Worm (Caenorhabditis elegans) whole organism, L4 larva: ENCODE results near the gene rrsr-1.

Experiments used
- F26F4.8 ChIP-seq: fragments of 200-800 bp; sonication (Bioruptor generic); conservative IDR thresholded peaks from 2 replicates; pipeline ENCODE4 v1.3.6; 2022; ENCODE audit warnings: missing genetic modification characterization, missing compliant biosample characterization
- F37D6.2 ChIP-seq: sonication (generic microtip); optimal IDR thresholded peaks from 2 replicates; lab custom pipeline; 2016; ENCODE audit warnings: mild to moderate bottlenecking, missing genetic modification characterization, missing compliant biosample characterization
- Y75B8A.6 ChIP-seq: fragments of 200-800 bp; sonication (Bioruptor generic); IDR thresholded peaks from 2 replicates; pipeline ENCODE4 v1.3.6; 2022; ENCODE audit warnings: missing genetic modification reagents, missing genetic modification characterization, missing compliant biosample characterization
- aha-1 ChIP-seq: fragments of 150-350 bp; peaks from one replicate; lab custom pipeline; 2014; ENCODE audit warnings: missing biosample characterization, missing genetic modification characterization
- ama-1 ChIP-seq: fragments of 150-350 bp; optimal IDR thresholded peaks from 2 replicates; lab custom pipeline; 2014; ENCODE audit warnings: inconsistent platforms, mixed read lengths
- ceh-20 ChIP-seq: fragments of 200-800 bp; sonication (Bioruptor generic); IDR thresholded peaks from 2 replicates; pipeline ENCODE4 v1.3.6; 2022; ENCODE audit warnings: missing genetic modification reagents, missing genetic modification characterization, missing compliant biosample characterization
- ceh-44 ChIP-seq: fragments of 200-800 bp; sonication (Bioruptor generic); IDR thresholded peaks from 2 replicates; pipeline ENCODE4 v1.3.6; 2022; ENCODE audit warnings: missing genetic modification reagents, missing genetic modification characterization, missing compliant biosample characterization
- ceh-82 ChIP-seq: sonication (generic microtip); optimal IDR thresholded peaks from 2 replicates; lab custom pipeline; 2017; ENCODE audit warnings: missing biosample characterization, missing genetic modification characterization
- ces-1 ChIP-seq: fragments of 150-350 bp; sonication (generic microtip); optimal IDR thresholded peaks from 4 replicates; lab custom pipeline; 2014; ENCODE audit warnings: missing biosample characterization, missing genetic modification reagents, missing genetic modification characterization
- cey-2 ChIP-seq: sonication (generic microtip); optimal IDR thresholded peaks from 3 replicates; lab custom pipeline; 2017; ENCODE audit warnings: missing genetic modification characterization, mild to moderate bottlenecking, missing compliant biosample characterization, antibody characterized with exemption, borderline replicate concordance; ENCODE audit not compliant: insufficient read depth
- daf-16 ChIP-seq, 3 experiments: sonication (generic microtip); optimal IDR thresholded peaks; 2 replicates each; lab custom pipeline; 2016 to 2017; ENCODE audit warnings: missing genetic modification characterization in 3 of 3, missing genetic modification reagents in 3 of 3, mild to moderate bottlenecking in 2 of 3, missing compliant biosample characterization in 2 of 3, missing biosample characterization in 1 of 3, moderate library complexity in 1 of 3
- daf-8 ChIP-seq: fragments of 200-800 bp; sonication (Bioruptor generic); IDR thresholded peaks from 2 replicates; pipeline ENCODE4 v1.3.6; 2022; ENCODE audit warnings: missing genetic modification characterization, missing compliant biosample characterization
- dmd-8 ChIP-seq: fragments of 200-800 bp; sonication (Bioruptor generic); IDR thresholded peaks from 2 replicates; pipeline ENCODE4 v1.3.6; 2022; ENCODE audit warnings: missing genetic modification characterization, missing compliant biosample characterization
- dmd-9 ChIP-seq: fragments of 200-800 bp; sonication (Bioruptor generic); IDR thresholded peaks from 2 replicates; pipeline ENCODE4 v1.3.6; 2022; ENCODE audit warnings: missing genetic modification reagents, missing genetic modification characterization, missing compliant biosample characterization
- hif-1 ChIP-seq, 2 experiments: sonication (generic microtip); optimal IDR thresholded peaks; 2 replicates each; lab custom pipeline; 2016 to 2017; ENCODE audit warnings: missing compliant biosample characterization in 2 of 2, missing genetic modification characterization in 2 of 2, missing genetic modification reagents in 2 of 2, missing genotype in 2 of 2, mild to moderate bottlenecking in 1 of 2
- hlh-11 ChIP-seq: fragments of 200-800 bp; sonication (Bioruptor generic); optimal IDR thresholded peaks from 2 replicates; lab custom pipeline; 2018; ENCODE audit warnings: mild to moderate bottlenecking, missing genetic modification characterization, missing compliant biosample characterization
- hlh-30 ChIP-seq: sonication (generic microtip); optimal IDR thresholded peaks from 2 replicates; lab custom pipeline; 2017; ENCODE audit warnings: antibody characterized with exemption, mild to moderate bottlenecking, missing genetic modification characterization, missing compliant biosample characterization; ENCODE audit not compliant: insufficient read depth
- jun-1 ChIP-seq: fragments of 150-350 bp; optimal IDR thresholded peaks from 2 replicates; lab custom pipeline; 2014; ENCODE audit warnings: missing biosample characterization, missing genetic modification reagents, missing genetic modification characterization
- lin-38 ChIP-seq: fragments of 200-800 bp; sonication (Bioruptor generic); IDR thresholded peaks from 2 replicates; pipeline ENCODE4 v1.3.6; 2022; ENCODE audit warnings: missing genetic modification reagents, missing genetic modification characterization, missing compliant biosample characterization
- lin-39 ChIP-seq: fragments of 150-350 bp; optimal IDR thresholded peaks from 2 replicates; lab custom pipeline; 2014; ENCODE audit warnings: missing biosample characterization, missing genetic modification reagents, missing genetic modification characterization
- lsy-2 ChIP-seq, 2 experiments: fragments of 150-350 bp in 1 of 2; sonication (generic microtip) in 1 of 2; optimal IDR thresholded peaks; 2 replicates each; lab custom pipeline; 2014 to 2017; ENCODE audit warnings: missing biosample characterization in 2 of 2, missing genetic modification characterization in 2 of 2
- nhr-10 ChIP-seq: fragments of 150-350 bp; optimal IDR thresholded peaks from 2 replicates; lab custom pipeline; 2014; ENCODE audit warnings: missing biosample characterization, missing genetic modification characterization
- nhr-25 ChIP-seq: sonication (generic microtip); optimal IDR thresholded peaks from 2 replicates; lab custom pipeline; 2017; ENCODE audit warnings: missing genetic modification characterization, mild to moderate bottlenecking, missing compliant biosample characterization, antibody characterized with exemption, moderate library complexity, borderline replicate concordance; ENCODE audit not compliant: insufficient read depth
- nhr-6 ChIP-seq: fragments of 150-350 bp; optimal IDR thresholded peaks from 2 replicates; lab custom pipeline; 2014; ENCODE audit warnings: missing biosample characterization, missing genetic modification characterization
- nhr-76 ChIP-seq: fragments of 150-350 bp; optimal IDR thresholded peaks from 2 replicates; lab custom pipeline; 2014; ENCODE audit warnings: missing biosample characterization, missing genetic modification characterization
- nhr-77 ChIP-seq: fragments of 150-350 bp; optimal IDR thresholded peaks from 2 replicates; lab custom pipeline; 2014; ENCODE audit warnings: missing biosample characterization, missing genetic modification characterization
- pha-4 ChIP-seq, 2 experiments: fragments of 150-350 bp in 1 of 2; fragments of 200-800 bp in 1 of 2; sonication (Bioruptor generic) in 1 of 2; IDR thresholded peaks in 1 of 2; optimal IDR thresholded peaks in 1 of 2; 2 replicates each; pipeline versions ENCODE4 v1.3.6 to Lab custom; 2014 to 2022; ENCODE audit warnings: missing genetic modification characterization in 2 of 2, missing genetic modification reagents in 2 of 2, missing biosample characterization in 1 of 2, missing compliant biosample characterization in 1 of 2
- rbr-2 ChIP-seq: sonication (generic microtip); optimal IDR thresholded peaks from 2 replicates; lab custom pipeline; 2016; ENCODE audit warnings: missing genotype, missing genetic modification characterization, missing compliant biosample characterization
- sdz-12 ChIP-seq: fragments of 200-800 bp; sonication (Bioruptor generic); optimal IDR thresholded peaks from 2 replicates; lab custom pipeline; 2018; ENCODE audit warnings: mild to moderate bottlenecking, missing genetic modification characterization, missing compliant biosample characterization
- snpc-4 ChIP-seq: fragments of 150-350 bp; optimal IDR thresholded peaks from 2 replicates; lab custom pipeline; 2014; ENCODE audit warnings: missing biosample characterization, missing genetic modification characterization
- unc-130 ChIP-seq: sonication (generic microtip); optimal IDR thresholded peaks from 2 replicates; lab custom pipeline; 2016; ENCODE audit warnings: missing genetic modification reagents, missing genetic modification characterization, missing compliant biosample characterization
- zip-2 ChIP-seq: fragments of 150-350 bp; optimal IDR thresholded peaks from 2 replicates; lab custom pipeline; 2014; ENCODE audit warnings: missing biosample characterization, missing genetic modification characterization
- ztf-11 ChIP-seq: fragments of 150-350 bp; optimal IDR thresholded peaks from 2 replicates; lab custom pipeline; 2014; ENCODE audit warnings: missing biosample characterization, missing genetic modification characterization
- ztf-7 ChIP-seq: fragments of 150-350 bp; optimal IDR thresholded peaks from 2 replicates; lab custom pipeline; 2014; ENCODE audit warnings: missing biosample characterization, missing genetic modification characterization

rrsr-1 gene

ce11 chrV:14411989-14412388, 12.8 kb downstream of the rrsr-1 start (continued):
- no peak for TF ChIP-seq daf-16 (GFP tag; optimal IDR thresholded peaks at IDR 0.05; lab: Kevin White, UChicago)
- TF ChIP-seq daf-16 (tag; optimal IDR thresholded peaks at IDR 0.05; lab: Kevin White, UChicago) = no peak
- no peak for TF ChIP-seq dmd-8 (GFP tag; lab: Robert Waterston, UW)
- TF ChIP-seq ceh-44 (GFP tag; lab: Robert Waterston, UW) = no peak
- TF ChIP-seq lsy-2 (tag; optimal IDR thresholded peaks at IDR 0.05; lab: Kevin White, UChicago) = no peak
- TF ChIP-seq F37D6.2 (tag; lab: Kevin White, UChicago) = no peak

ce11 chrV:14409905-14410304, 14.9 kb downstream of the rrsr-1 start:
- TF ChIP-seq zip-2 (tag; lab: Kevin White, UChicago) = peak; percentile 39
- peak; percentile 21 for TF ChIP-seq ztf-7 (tag; lab: Kevin White, UChicago)
- TF ChIP-seq daf-16 (GFP tag; optimal IDR thresholded peaks at IDR 0.05; lab: Kevin White, UChicago) = no peak
- peak; percentile 86 for TF ChIP-seq daf-16 (tag; optimal IDR thresholded peaks at IDR 0.05; lab: Kevin White, UChicago)
- TF ChIP-seq nhr-25 = no peak

- TF ChIP-seq ama-1 (lab: Kevin White, UChicago) (no peak), hlh-11 (no peak), hlh-30 (tag; lab: Kevin White, UChicago) (no peak), F37D6.2 (tag; lab: Kevin White, UChicago) (no peak), pha-4 (GFP tag; IDR thresholded peaks at IDR 0.05; lab: Robert Waterston, UW) (no peak), pha-4 (tag; optimal IDR thresholded peaks at IDR 0.05; lab: Kevin White, UChicago) (no peak), ceh-20 (no peak), ceh-82 (no peak), dmd-9 (GFP tag; lab: Robert Waterston, UW) (no peak), jun-1 (tag; lab: Kevin White, UChicago) (no peak), F26F4.8 (GFP tag; lab: Robert Waterston, UW) (no peak), nhr-10 (no peak)
These were observed 16.0 kb downstream of the rrsr-1 start, which contains the start of gene gnrr-2 for ce11 chrV:14408774-14409173. gnrr-2 (plus strand) TSS chrV:14409074.

DNA sequence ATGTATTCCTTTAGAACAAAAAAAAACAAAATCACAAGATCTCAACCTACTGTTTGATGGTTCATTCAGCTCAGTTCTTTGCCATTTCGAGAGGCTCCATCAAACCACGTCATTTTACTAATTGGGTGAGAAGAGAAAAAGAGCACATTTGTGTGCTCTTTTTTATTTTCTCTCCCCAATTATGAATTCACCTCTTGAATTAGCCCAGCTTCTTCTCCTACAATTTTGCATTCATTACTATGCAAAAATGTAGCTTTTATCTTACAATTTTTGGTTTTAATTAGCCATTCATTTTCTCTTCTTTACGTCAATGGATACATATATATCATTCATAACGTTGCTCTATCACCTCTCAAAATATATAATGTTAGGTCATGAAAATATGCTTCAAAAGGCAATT, 19.2 kb downstream of the rrsr-1 start:
- TF ChIP-seq rbr-2 (tag; lab: Kevin White, UChicago) (no peak), Y75B8A.6 (no peak), zip-2 (tag; lab: Kevin White, UChicago) (no peak), F37D6.2 (tag; lab: Kevin White, UChicago) (no peak), nhr-6 (tag; lab: Kevin White, UChicago) (no peak), snpc-4 (tag; lab: Kevin White, UChicago) (no peak), daf-8 (no peak), lin-39 (tag; lab: Kevin White, UChicago) (no peak), unc-130 (GFP tag; lab: Kevin White, UChicago) (no peak), hlh-11 (no peak), hlh-30 (tag; lab: Kevin White, UChicago) (no peak), sdz-12 (GFP tag; lab: Kevin White, UChicago) (no peak), nhr-10 (no peak), nhr-77 (tag; lab: Kevin White, UChicago) (no peak), nhr-76 (no peak)

- TF ChIP-seq ces-1 (GFP tag; lab: Kevin White, UChicago) (no peak), hif-1 (tag; optimal IDR thresholded peaks at IDR 0.05; lab: Kevin White, UChicago) (no peak), lin-39 (tag; lab: Kevin White, UChicago) (no peak), aha-1 (tag; lab: Kevin White, UChicago) (no peak), ztf-11 (no peak), cey-2 (tag; lab: Kevin White, UChicago) (no peak), nhr-77 (tag; lab: Kevin White, UChicago) (no peak), ceh-20 (no peak), nhr-10 (no peak), lin-38 (GFP tag; lab: Robert Waterston, UW) (no peak)
- TF ChIP-seq, all 104 proteins: peak for 0
These were observed 28.6 kb downstream of the rrsr-1 start for ce11 chrV:14396123-14396669.
